Worm (Caenorhabditis elegans) whole organism, L4 larva: ENCODE results near the gene obr-1.

Experiments used
- D1046.2 ChIP-seq: fragments of 200-800 bp; sonication (Bioruptor generic); IDR thresholded peaks from 2 replicates; pipeline ENCODE4 v1.3.6; 2022; ENCODE audit warnings: missing genetic modification characterization, missing compliant biosample characterization
- F49E8.2 ChIP-seq: sonication (generic microtip); optimal IDR thresholded peaks from 2 replicates; lab custom pipeline; 2016; ENCODE audit warnings: missing compliant biosample characterization, mild to moderate bottlenecking, missing genetic modification characterization, borderline replicate concordance
- T20F7.1 ChIP-seq: fragments of 200-800 bp; sonication (Bioruptor generic); optimal IDR thresholded peaks from 2 replicates; lab custom pipeline; 2018; ENCODE audit warnings: mild to moderate bottlenecking, missing genetic modification characterization, missing compliant biosample characterization
- attf-4 ChIP-seq: sonication (generic microtip); optimal IDR thresholded peaks from 3 replicates; lab custom pipeline; 2017; ENCODE audit warnings: missing biosample characterization, missing genetic modification characterization
- ceh-28 ChIP-seq: fragments of 150-350 bp; optimal IDR thresholded peaks from 2 replicates; lab custom pipeline; 2014; ENCODE audit warnings: missing biosample characterization, missing genetic modification reagents, missing genetic modification characterization
- ceh-32 ChIP-seq: sonication (generic microtip); optimal IDR thresholded peaks from 2 replicates; lab custom pipeline; 2016; ENCODE audit warnings: mild to moderate bottlenecking, missing genetic modification characterization, missing compliant biosample characterization; ENCODE audit not compliant: poor library complexity
- ceh-44 ChIP-seq: fragments of 200-800 bp; sonication (Bioruptor generic); IDR thresholded peaks from 2 replicates; pipeline ENCODE4 v1.3.6; 2022; ENCODE audit warnings: missing genetic modification reagents, missing genetic modification characterization, missing compliant biosample characterization
- ceh-62 ChIP-seq: sonication (generic microtip); optimal IDR thresholded peaks from 2 replicates; lab custom pipeline; 2017; ENCODE audit warnings: missing biosample characterization, missing genetic modification characterization
- cey-2 ChIP-seq: sonication (generic microtip); optimal IDR thresholded peaks from 3 replicates; lab custom pipeline; 2017; ENCODE audit warnings: missing genetic modification characterization, mild to moderate bottlenecking, missing compliant biosample characterization, antibody characterized with exemption, borderline replicate concordance; ENCODE audit not compliant: insufficient read depth
- dmd-6 ChIP-seq: fragments of 200-800 bp; sonication (Bioruptor generic); IDR thresholded peaks from 2 replicates; pipeline ENCODE4 v1.3.6; 2022; ENCODE audit warnings: missing genetic modification reagents, missing genetic modification characterization, missing compliant biosample characterization
- dmd-8 ChIP-seq: fragments of 200-800 bp; sonication (Bioruptor generic); IDR thresholded peaks from 2 replicates; pipeline ENCODE4 v1.3.6; 2022; ENCODE audit warnings: missing genetic modification characterization, missing compliant biosample characterization
- dmd-9 ChIP-seq: fragments of 200-800 bp; sonication (Bioruptor generic); IDR thresholded peaks from 2 replicates; pipeline ENCODE4 v1.3.6; 2022; ENCODE audit warnings: missing genetic modification reagents, missing genetic modification characterization, missing compliant biosample characterization
- dpl-1 ChIP-seq: fragments of 150-350 bp; optimal IDR thresholded peaks from 2 replicates; lab custom pipeline; 2014; ENCODE audit warnings: missing biosample characterization, missing genetic modification reagents, missing genetic modification characterization
- duxl-1 ChIP-seq: sonication (generic microtip); optimal IDR thresholded peaks from 2 replicates; lab custom pipeline; 2016; ENCODE audit warnings: mild to moderate bottlenecking, missing genetic modification characterization, moderate library complexity, missing compliant biosample characterization; ENCODE audit not compliant: poor library complexity
- egl-27 ChIP-seq: sonication (generic microtip); optimal IDR thresholded peaks from 3 replicates; lab custom pipeline; 2017; ENCODE audit warnings: missing biosample characterization, missing genetic modification reagents, missing genetic modification characterization
- fkh-10 ChIP-seq: fragments of 150-350 bp; optimal IDR thresholded peaks from 2 replicates; lab custom pipeline; 2014; ENCODE audit warnings: missing biosample characterization, missing genetic modification reagents, missing genetic modification characterization
- hif-1 ChIP-seq, 2 experiments: sonication (generic microtip); optimal IDR thresholded peaks; 2 replicates each; lab custom pipeline; 2016 to 2017; ENCODE audit warnings: missing compliant biosample characterization in 2 of 2, missing genetic modification characterization in 2 of 2, missing genetic modification reagents in 2 of 2, missing genotype in 2 of 2, mild to moderate bottlenecking in 1 of 2
- hlh-11 ChIP-seq: fragments of 200-800 bp; sonication (Bioruptor generic); optimal IDR thresholded peaks from 2 replicates; lab custom pipeline; 2018; ENCODE audit warnings: mild to moderate bottlenecking, missing genetic modification characterization, missing compliant biosample characterization
- lin-13 ChIP-seq: fragments of 150-350 bp; optimal IDR thresholded peaks from 2 replicates; lab custom pipeline; 2014; ENCODE audit warnings: missing biosample characterization, missing genetic modification reagents, missing genetic modification characterization
- lin-15B ChIP-seq: fragments of 150-350 bp; sonication (generic microtip); optimal IDR thresholded peaks from 3 replicates; lab custom pipeline; 2014; ENCODE audit warnings: missing biosample characterization, missing genetic modification characterization
- lin-38 ChIP-seq: fragments of 200-800 bp; sonication (Bioruptor generic); IDR thresholded peaks from 2 replicates; pipeline ENCODE4 v1.3.6; 2022; ENCODE audit warnings: missing genetic modification reagents, missing genetic modification characterization, missing compliant biosample characterization
- lsy-2 ChIP-seq, 2 experiments: fragments of 150-350 bp in 1 of 2; sonication (generic microtip) in 1 of 2; optimal IDR thresholded peaks; 2 replicates each; lab custom pipeline; 2014 to 2017; ENCODE audit warnings: missing biosample characterization in 2 of 2, missing genetic modification characterization in 2 of 2
- mep-1 ChIP-seq: fragments of 150-350 bp; sonication (generic microtip); optimal IDR thresholded peaks from 3 replicates; lab custom pipeline; 2014; ENCODE audit warnings: missing biosample characterization, missing genetic modification characterization
- mes-2 ChIP-seq: sonication (generic microtip); optimal IDR thresholded peaks from 2 replicates; lab custom pipeline; 2016; ENCODE audit warnings: missing genotype, mild to moderate bottlenecking, missing genetic modification characterization, missing compliant biosample characterization; ENCODE audit not compliant: poor library complexity, severe bottlenecking
- nhr-28 ChIP-seq: fragments of 150-350 bp; optimal IDR thresholded peaks from 2 replicates; lab custom pipeline; 2014; ENCODE audit warnings: missing biosample characterization, missing genetic modification characterization
- pha-4 ChIP-seq, 2 experiments: fragments of 150-350 bp in 1 of 2; fragments of 200-800 bp in 1 of 2; sonication (Bioruptor generic) in 1 of 2; IDR thresholded peaks in 1 of 2; optimal IDR thresholded peaks in 1 of 2; 2 replicates each; pipeline versions ENCODE4 v1.3.6 to Lab custom; 2014 to 2022; ENCODE audit warnings: missing genetic modification characterization in 2 of 2, missing genetic modification reagents in 2 of 2, missing biosample characterization in 1 of 2, missing compliant biosample characterization in 1 of 2
- saeg-2 ChIP-seq: fragments of 200-800 bp; sonication (Bioruptor generic); IDR thresholded peaks from 2 replicates; pipeline ENCODE4 v1.3.6; 2022; ENCODE audit warnings: missing genetic modification reagents, missing genetic modification characterization, missing compliant biosample characterization
- snpc-4 ChIP-seq: fragments of 150-350 bp; optimal IDR thresholded peaks from 2 replicates; lab custom pipeline; 2014; ENCODE audit warnings: missing biosample characterization, missing genetic modification characterization
- tra-1 ChIP-seq: fragments of 200-800 bp; sonication (Bioruptor generic); IDR thresholded peaks from 2 replicates; pipeline ENCODE4 v1.3.6; 2022; ENCODE audit warnings: missing genetic modification reagents, missing genetic modification characterization, missing compliant biosample characterization
- unc-130 ChIP-seq: sonication (generic microtip); optimal IDR thresholded peaks from 2 replicates; lab custom pipeline; 2016; ENCODE audit warnings: missing genetic modification reagents, missing genetic modification characterization, missing compliant biosample characterization
- zag-1 ChIP-seq: fragments of 150-350 bp; optimal IDR thresholded peaks from 2 replicates; lab custom pipeline; 2014; ENCODE audit warnings: missing biosample characterization, missing genetic modification characterization

obr-1 gene

DNA sequence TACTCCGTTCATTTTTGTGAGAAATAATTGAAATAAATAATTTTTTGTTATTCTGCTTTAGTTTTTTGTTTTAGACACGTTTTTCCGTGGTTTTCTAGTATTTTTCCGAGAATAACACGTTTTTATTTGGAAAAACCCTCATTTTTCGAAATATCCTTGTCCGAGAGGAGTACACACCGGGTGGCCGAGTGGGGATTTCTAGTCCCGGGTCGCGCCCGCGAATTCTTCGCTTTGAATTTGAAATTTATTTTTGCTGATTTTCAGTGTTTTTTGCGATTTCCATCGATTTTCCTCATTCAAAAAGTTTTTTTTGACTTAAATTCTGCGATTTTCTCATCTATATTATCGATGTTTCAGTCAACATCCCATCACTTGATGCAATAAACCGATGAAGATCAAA lies 19.9 kb upstream of the obr-1 start, which contains the start of the genes gly-9, mib-1 and smc-3 (continued):
- TF ChIP-seq dmd-6 (GFP tag; lab: Robert Waterston, UW) (peak; percentile 45; the same call in 1 of the 2 replicates), egl-27 (tag; lab: Kevin White, UChicago) (no peak), ceh-44 (GFP tag; lab: Robert Waterston, UW) (no peak), D1046.2 (peak; percentile 59; the same call in 1 of the 2 replicates), zag-1 (no peak), pha-4 (GFP tag; IDR thresholded peaks at IDR 0.05; lab: Robert Waterston, UW) (no peak), pha-4 (tag; optimal IDR thresholded peaks at IDR 0.05; lab: Kevin White, UChicago) (no peak), attf-4 (tag; lab: Kevin White, UChicago) (no peak), hlh-11 (peak; percentile 11), fkh-10 (GFP tag; lab: Kevin White, UChicago) (no peak), T20F7.1 (no peak), lin-38 (GFP tag; lab: Robert Waterston, UW) (peak; percentile 67), ceh-32 (tag; lab: Kevin White, UChicago) (no peak), unc-130 (GFP tag; lab: Kevin White, UChicago) (peak; percentile 94), saeg-2 (GFP tag; lab: Robert Waterston, UW) (no peak), lin-15B (tag; lab: Kevin White, UChicago) (no peak), mep-1 (tag; lab: Kevin White, UChicago) (peak; percentile 43), nhr-28 (tag; lab: Kevin White, UChicago) (no peak), duxl-1 (tag; lab: Kevin White, UChicago) (no peak)
- TF ChIP-seq, all 104 proteins: peak for 19

DNA sequence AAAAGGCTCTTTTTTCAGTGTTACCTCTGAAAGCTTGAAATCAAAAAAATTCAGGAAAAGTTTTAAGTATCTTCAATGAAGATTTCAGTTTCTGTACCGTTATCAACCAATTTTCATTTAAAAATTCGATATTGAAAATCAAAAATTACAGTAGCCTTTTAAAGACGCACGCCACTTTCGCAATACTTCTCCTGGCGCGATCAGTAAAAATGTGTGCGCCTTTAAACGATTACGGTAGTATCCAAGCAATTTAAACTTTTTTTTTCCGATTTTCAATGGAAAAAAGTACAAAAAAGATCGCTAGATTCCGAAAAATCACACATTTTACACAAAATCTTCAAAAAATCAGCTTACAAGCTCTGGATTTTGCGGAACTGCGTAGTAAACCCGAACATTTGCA lies 19.2 kb upstream of the obr-1 start:
- TF ChIP-seq F49E8.2 (tag; lab: Kevin White, UChicago): peak; percentile 14
- 0 out of 2 replicates have a peak, but pooled peaks have one; percentile 10 for TF ChIP-seq tra-1 (GFP tag; lab: Robert Waterston, UW)
- peak; percentile 38 for TF ChIP-seq unc-130 (GFP tag; lab: Kevin White, UChicago)
- no peak for TF ChIP-seq snpc-4 (tag; lab: Kevin White, UChicago)
- TF ChIP-seq mes-2 (tag; lab: Kevin White, UChicago): peak; percentile 17
- TF ChIP-seq ceh-44 (GFP tag; lab: Robert Waterston, UW): 0 out of 2 replicates have a peak, but pooled peaks have one; percentile 7

ce11 chrIII:11288295-11288694 lies 17.6 kb upstream of the obr-1 start:
- TF ChIP-seq F49E8.2 (tag; lab: Kevin White, UChicago): no peak
- TF ChIP-seq ceh-28 (tag; lab: Kevin White, UChicago): peak; percentile 64

DNA sequence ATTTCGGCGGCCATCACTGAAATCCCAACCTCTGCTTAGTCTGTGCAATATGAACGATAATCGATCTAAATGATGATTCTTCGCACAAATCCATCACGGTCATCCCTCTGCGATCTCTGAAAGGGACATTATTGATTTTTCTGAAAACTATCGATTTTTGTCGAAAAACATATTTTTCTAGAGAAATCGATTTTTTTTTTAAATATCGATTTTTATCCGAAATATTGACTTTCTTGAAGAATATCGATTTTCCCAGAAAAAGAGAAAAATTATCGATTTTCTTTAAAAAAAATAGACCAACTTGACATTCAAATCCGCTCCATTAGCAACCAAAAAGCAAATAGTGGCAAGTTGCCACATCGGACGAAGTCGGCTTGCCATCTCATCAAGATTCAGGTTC lies 16.6 kb upstream of the obr-1 start:
- no peak for TF ChIP-seq attf-4 (tag; lab: Kevin White, UChicago)
- TF ChIP-seq ceh-28 (tag; lab: Kevin White, UChicago): peak; percentile 95

ce11 chrIII:11286069-11286468 lies 15.4 kb upstream of the obr-1 start:
- TF ChIP-seq dmd-8: no peak
- TF ChIP-seq lin-38 (GFP tag; lab: Robert Waterston, UW): peak; percentile 52
- peak; percentile 12 for TF ChIP-seq lin-13 (GFP tag; lab: Kevin White, UChicago)
- TF ChIP-seq ceh-62 (tag; lab: Kevin White, UChicago): no peak
- TF ChIP-seq lsy-2 (tag; optimal IDR thresholded peaks at IDR 0.05; lab: Kevin White, UChicago): peak in 1 of 2 experiments; percentile 37
- no peak for TF ChIP-seq cey-2 (tag; lab: Kevin White, UChicago)
- peak in 1 of 2 experiments; percentile 81 for TF ChIP-seq hif-1 (tag; optimal IDR thresholded peaks at IDR 0.05; lab: Kevin White, UChicago)
- TF ChIP-seq dpl-1 (GFP tag; lab: Kevin White, UChicago): peak; percentile 84
- peak; percentile 96 for TF ChIP-seq mes-2 (tag; lab: Kevin White, UChicago)
- peak; percentile 48; the same call in 1 of the 2 replicates for TF ChIP-seq dmd-9
- TF ChIP-seq unc-130 (GFP tag; lab: Kevin White, UChicago): peak; percentile 50
- TF ChIP-seq, all 104 proteins: peak for 8
